Worm (Caenorhabditis elegans) whole organism, late embryonic: ENCODE results near the gene msd-2.

Experiments used
- C08G9.2 ChIP-seq: sonication (generic microtip); optimal IDR thresholded peaks from 2 replicates; lab custom pipeline; 2016; ENCODE audit warnings: mild to moderate bottlenecking, missing genetic modification characterization, moderate library complexity, missing compliant biosample characterization
- C38D4.7 ChIP-seq: fragments of 200-800 bp; sonication (Bioruptor generic); optimal IDR thresholded peaks from 2 replicates; lab custom pipeline; 2018; ENCODE audit warnings: mild to moderate bottlenecking, missing genetic modification characterization, moderate library complexity, missing compliant biosample characterization
- K02D7.2 ChIP-seq: sonication (generic microtip); optimal IDR thresholded peaks from 2 replicates; lab custom pipeline; 2017; ENCODE audit warnings: mild to moderate bottlenecking, missing genetic modification characterization, missing compliant biosample characterization
- Y22D7AL.16 ChIP-seq: sonication (generic microtip); optimal IDR thresholded peaks from 2 replicates; lab custom pipeline; 2016; ENCODE audit warnings: missing genetic modification characterization, missing compliant biosample characterization
- ceh-19 ChIP-seq: fragments of 200-800 bp; sonication (Bioruptor generic); optimal IDR thresholded peaks from 2 replicates; lab custom pipeline; 2018; ENCODE audit warnings: mild to moderate bottlenecking, missing genetic modification characterization, missing compliant biosample characterization
- ceh-2 ChIP-seq: sonication (generic microtip); optimal IDR thresholded peaks from 2 replicates; lab custom pipeline; 2016; ENCODE audit warnings: missing genotype, missing genetic modification characterization, missing compliant biosample characterization
- ceh-24 ChIP-seq: sonication (generic microtip); optimal IDR thresholded peaks from 2 replicates; lab custom pipeline; 2016; ENCODE audit warnings: mild to moderate bottlenecking, missing genetic modification characterization, missing compliant biosample characterization
- ceh-31 ChIP-seq: sonication (generic microtip); optimal IDR thresholded peaks from 2 replicates; lab custom pipeline; 2016; ENCODE audit warnings: missing genetic modification characterization, missing compliant biosample characterization
- ceh-34 ChIP-seq: sonication (generic microtip); optimal IDR thresholded peaks from 2 replicates; lab custom pipeline; 2016; ENCODE audit warnings: mild to moderate bottlenecking, missing genetic modification characterization, missing compliant biosample characterization
- ceh-45 ChIP-seq: fragments of 200-800 bp; sonication (Bioruptor generic); IDR thresholded peaks from 2 replicates; pipeline ENCODE4 v1.3.6; 2022; ENCODE audit warnings: missing genetic modification reagents, missing genetic modification characterization, missing compliant biosample characterization
- ceh-48 ChIP-seq: sonication (generic microtip); optimal IDR thresholded peaks from 2 replicates; lab custom pipeline; 2016; ENCODE audit warnings: missing genetic modification characterization, inconsistent platforms, missing compliant biosample characterization
- ceh-9 ChIP-seq: sonication (generic microtip); optimal IDR thresholded peaks from 2 replicates; lab custom pipeline; 2016; ENCODE audit warnings: mild to moderate bottlenecking, missing genetic modification characterization, inconsistent platforms, missing compliant biosample characterization
- dmd-4 ChIP-seq: sonication (generic microtip); optimal IDR thresholded peaks from 2 replicates; lab custom pipeline; 2016; ENCODE audit warnings: borderline replicate concordance, missing genetic modification characterization, missing compliant biosample characterization
- elt-4 ChIP-seq: sonication (generic microtip); optimal IDR thresholded peaks from 2 replicates; lab custom pipeline; 2016; ENCODE audit warnings: missing genetic modification characterization, missing compliant biosample characterization
- ets-4 ChIP-seq: sonication (generic microtip); optimal IDR thresholded peaks from 2 replicates; lab custom pipeline; 2016; ENCODE audit warnings: missing genetic modification characterization, missing compliant biosample characterization
- eyg-1 ChIP-seq: sonication (generic microtip); optimal IDR thresholded peaks from 2 replicates; lab custom pipeline; 2016; ENCODE audit warnings: missing genotype, missing genetic modification characterization, missing compliant biosample characterization
- fax-1 ChIP-seq: sonication (generic microtip); optimal IDR thresholded peaks from 2 replicates; lab custom pipeline; 2016; ENCODE audit warnings: missing genotype, missing genetic modification characterization, missing compliant biosample characterization
- gmeb-2 ChIP-seq: sonication (generic microtip); optimal IDR thresholded peaks from 2 replicates; lab custom pipeline; 2016; ENCODE audit warnings: missing genetic modification characterization, inconsistent platforms, missing compliant biosample characterization
- hlh-13 ChIP-seq: fragments of 200-800 bp; sonication (Bioruptor generic); optimal IDR thresholded peaks from 2 replicates; lab custom pipeline; 2018; ENCODE audit warnings: mild to moderate bottlenecking, missing genetic modification characterization, missing compliant biosample characterization
- hlh-30 ChIP-seq: sonication (generic microtip); optimal IDR thresholded peaks from 2 replicates; lab custom pipeline; 2017; ENCODE audit warnings: antibody characterized with exemption, missing genetic modification characterization, missing compliant biosample characterization; ENCODE audit not compliant: insufficient read depth
- hlh-8 ChIP-seq: sonication (generic microtip); optimal IDR thresholded peaks from 2 replicates; lab custom pipeline; 2016; ENCODE audit warnings: missing genotype, missing genetic modification characterization, missing compliant biosample characterization
- lim-6 ChIP-seq: sonication (generic microtip); optimal IDR thresholded peaks from 2 replicates; lab custom pipeline; 2016; ENCODE audit warnings: missing genetic modification characterization, missing compliant biosample characterization
- lin-11 ChIP-seq: fragments of 200-800 bp; sonication (Bioruptor generic); optimal IDR thresholded peaks from 2 replicates; lab custom pipeline; 2018; ENCODE audit warnings: mild to moderate bottlenecking, missing genetic modification characterization, missing compliant biosample characterization
- mec-3 ChIP-seq: sonication (generic microtip); optimal IDR thresholded peaks from 2 replicates; lab custom pipeline; 2016; ENCODE audit warnings: borderline replicate concordance, missing genetic modification characterization, missing compliant biosample characterization
- nfya-1 ChIP-seq: sonication (generic microtip); optimal IDR thresholded peaks from 2 replicates; lab custom pipeline; 2017; ENCODE audit warnings: missing genetic modification characterization, mild to moderate bottlenecking, missing compliant biosample characterization, antibody characterized with exemption, moderate library complexity
- nhr-11 ChIP-seq: fragments of 150-350 bp; optimal IDR thresholded peaks from 2 replicates; lab custom pipeline; 2014; ENCODE audit warnings: missing biosample characterization, missing genetic modification characterization
- npax-4 ChIP-seq: sonication (generic microtip); optimal IDR thresholded peaks from 2 replicates; lab custom pipeline; 2016; ENCODE audit warnings: missing genetic modification characterization, missing compliant biosample characterization
- pag-3 ChIP-seq: sonication (generic microtip); optimal IDR thresholded peaks from 2 replicates; lab custom pipeline; 2016; ENCODE audit warnings: missing compliant biosample characterization, missing genetic modification characterization, borderline replicate concordance
- pha-2 ChIP-seq: sonication (generic microtip); optimal IDR thresholded peaks from 2 replicates; lab custom pipeline; 2017; ENCODE audit warnings: mild to moderate bottlenecking, missing genetic modification characterization, missing compliant biosample characterization
- pha-4 ChIP-seq: fragments of 150-350 bp; optimal IDR thresholded peaks from 2 replicates; lab custom pipeline; 2018; ENCODE audit warnings: missing biosample characterization, missing genetic modification reagents, missing genetic modification characterization
- pqm-1 ChIP-seq: sonication (generic microtip); optimal IDR thresholded peaks from 2 replicates; lab custom pipeline; 2016; ENCODE audit warnings: missing genetic modification characterization, missing compliant biosample characterization
- ref-2 ChIP-seq: sonication (generic microtip); optimal IDR thresholded peaks from 2 replicates; lab custom pipeline; 2016; ENCODE audit warnings: missing genetic modification characterization, missing compliant biosample characterization
- rnt-1 ChIP-seq: sonication (generic microtip); optimal IDR thresholded peaks from 2 replicates; lab custom pipeline; 2016; ENCODE audit warnings: missing genetic modification characterization, missing compliant biosample characterization
- sdc-2 ChIP-seq: sonication (generic microtip); optimal IDR thresholded peaks from 2 replicates; lab custom pipeline; 2016; ENCODE audit warnings: missing genotype, missing genetic modification characterization, missing compliant biosample characterization
- syd-9 ChIP-seq: sonication (generic microtip); optimal IDR thresholded peaks from 2 replicates; lab custom pipeline; 2016; ENCODE audit warnings: mild to moderate bottlenecking, missing genetic modification characterization, moderate library complexity, missing compliant biosample characterization
- ztf-16 ChIP-seq: sonication (generic microtip); optimal IDR thresholded peaks from 2 replicates; lab custom pipeline; 2017; ENCODE audit warnings: missing genetic modification characterization, missing compliant biosample characterization

msd-2 gene

ce11 chrIV:10048268-10048667 is 19.4 kb downstream of the msd-2 start:
- no peak for TF ChIP-seq gmeb-2 (tag; lab: Kevin White, UChicago)
- TF ChIP-seq elt-4 (tag; lab: Kevin White, UChicago): no peak
- no peak for TF ChIP-seq syd-9 (tag; lab: Kevin White, UChicago)
- TF ChIP-seq, all 69 proteins: peak for 0

DNA sequence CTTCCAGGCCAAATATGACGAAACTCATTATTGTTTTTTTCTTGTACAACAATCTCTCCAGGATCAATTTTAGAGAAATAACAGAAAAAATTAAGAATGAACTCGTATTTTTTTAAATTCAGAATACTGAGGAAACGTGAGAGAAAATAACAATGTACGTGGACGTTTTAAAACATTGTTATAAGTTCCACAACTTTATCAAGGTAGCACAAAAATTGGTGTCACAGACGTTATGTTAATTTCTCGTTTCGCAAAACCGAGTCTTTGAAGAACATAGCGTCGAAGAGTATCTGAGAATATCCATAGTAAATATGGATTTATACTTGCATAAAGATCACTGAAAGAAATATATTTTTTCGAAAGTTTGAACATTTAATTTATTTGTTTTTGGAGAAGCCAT is 22.2 kb downstream of the msd-2 start, which contains the start of gene T04B2.8:
TSS of gene T04B2.8 (minus strand) at position 101 of the 400 bp plus-strand sequence.
- no peak for TF ChIP-seq rnt-1 (tag; lab: Kevin White, UChicago)
- TF ChIP-seq sdc-2 (tag; lab: Kevin White, UChicago): no peak
- TF ChIP-seq ref-2: no peak
- TF ChIP-seq nfya-1 (tag; lab: Kevin White, UChicago): no peak
- no peak for TF ChIP-seq ceh-19 (GFP tag; lab: Kevin White, UChicago)
- no peak for TF ChIP-seq pag-3 (tag; lab: Kevin White, UChicago)
- no peak for TF ChIP-seq gmeb-2 (tag; lab: Kevin White, UChicago)
- no peak for TF ChIP-seq ceh-31 (tag; lab: Kevin White, UChicago)
- no peak for TF ChIP-seq lin-11 (tag; lab: Kevin White, UChicago)
- TF ChIP-seq ceh-45 (GFP tag; lab: Robert Waterston, UW): no peak
- no peak for TF ChIP-seq mec-3 (tag; lab: Kevin White, UChicago)
- TF ChIP-seq hlh-13 (GFP tag; lab: Kevin White, UChicago): no peak
- TF ChIP-seq lim-6 (tag; lab: Kevin White, UChicago): no peak
- no peak for TF ChIP-seq fax-1 (tag; lab: Kevin White, UChicago)
- TF ChIP-seq ceh-2 (tag; lab: Kevin White, UChicago): no peak
- TF ChIP-seq nhr-11 (tag; lab: Kevin White, UChicago): no peak
- TF ChIP-seq ceh-24 (tag; lab: Kevin White, UChicago): no peak
- no peak for TF ChIP-seq ceh-34 (tag; lab: Kevin White, UChicago)
- no peak for TF ChIP-seq pqm-1 (tag; lab: Kevin White, UChicago)
- no peak for TF ChIP-seq K02D7.2 (tag; lab: Kevin White, UChicago)

DNA sequence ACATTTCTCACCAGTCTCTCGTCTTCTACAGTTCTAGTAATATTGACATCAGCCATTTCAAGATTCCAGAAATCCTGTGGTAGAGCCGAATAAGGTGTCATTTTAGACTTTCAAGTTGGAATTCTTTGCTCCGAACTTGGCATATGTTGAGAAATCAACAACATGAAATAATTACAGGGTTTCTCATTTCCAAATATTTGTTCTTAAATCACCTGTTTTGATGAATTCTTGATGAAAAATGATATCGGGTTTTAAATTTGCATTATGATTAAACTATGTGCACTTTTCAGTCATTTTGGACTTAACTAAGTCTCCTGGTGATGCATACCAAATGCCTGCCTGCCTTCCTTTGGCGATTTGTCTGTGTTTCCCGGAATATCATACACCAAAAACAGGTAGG is 24.7 kb downstream of the msd-2 start, which contains the start of gene srv-12:
TSS of gene srv-12 (minus strand) at position 101 of the 400 bp plus-strand sequence.
- TF ChIP-seq ceh-48 (tag; lab: Kevin White, UChicago) (no peak), mec-3 (tag; lab: Kevin White, UChicago) (no peak), hlh-30 (tag; lab: Kevin White, UChicago) (no peak), npax-4 (tag; lab: Kevin White, UChicago) (no peak), pha-2 (tag; lab: Kevin White, UChicago) (no peak), eyg-1 (tag; lab: Kevin White, UChicago) (no peak), rnt-1 (tag; lab: Kevin White, UChicago) (no peak), ceh-9 (tag; lab: Kevin White, UChicago) (no peak), ets-4 (tag; lab: Kevin White, UChicago) (no peak), ztf-16 (tag; lab: Kevin White, UChicago) (no peak), elt-4 (tag; lab: Kevin White, UChicago) (no peak), hlh-8 (tag; lab: Kevin White, UChicago) (no peak), dmd-4 (tag; lab: Kevin White, UChicago) (no peak), lin-11 (tag; lab: Kevin White, UChicago) (no peak), C38D4.7 (GFP tag; lab: Kevin White, UChicago) (no peak), C08G9.2 (tag; lab: Kevin White, UChicago) (no peak), Y22D7AL.16 (tag; lab: Kevin White, UChicago) (no peak), pha-4 (tag; lab: Kevin White, UChicago) (no peak), K02D7.2 (tag; lab: Kevin White, UChicago) (no peak)
